Worm (Caenorhabditis elegans) whole organism, mixed stage, embryonic: ENCODE data around the gene C23H3.2.

Source experiments
- M03D4.4 ChIP-seq: sonication (generic microtip); optimal IDR thresholded peaks from 2 replicates; lab custom pipeline; 2017; ENCODE audit warnings: mild to moderate bottlenecking, missing genetic modification characterization, missing compliant biosample characterization
- bed-3 ChIP-seq: fragments of 200-800 bp; sonication (Bioruptor generic); optimal IDR thresholded peaks from 3 replicates; lab custom pipeline; 2018; ENCODE audit warnings: mild to moderate bottlenecking, missing genetic modification characterization, moderate library complexity, missing compliant biosample characterization
- blmp-1 ChIP-seq: fragments of 150-350 bp; optimal IDR thresholded peaks from 2 replicates; lab custom pipeline; 2014; ENCODE audit warnings: missing biosample characterization, missing genetic modification characterization
- ceh-39 ChIP-seq: fragments of 150-350 bp; optimal IDR thresholded peaks from 2 replicates; lab custom pipeline; 2014; ENCODE audit warnings: missing biosample characterization, missing genetic modification characterization
- ceh-43 ChIP-seq: fragments of 200-800 bp; sonication (Bioruptor generic); optimal IDR thresholded peaks from 2 replicates; lab custom pipeline; 2018; ENCODE audit warnings: mild to moderate bottlenecking, missing genetic modification characterization, moderate library complexity, missing compliant biosample characterization
- ceh-83 ChIP-seq: fragments of 200-800 bp; sonication (Bioruptor generic); optimal IDR thresholded peaks from 2 replicates; lab custom pipeline; 2018; ENCODE audit warnings: mild to moderate bottlenecking, missing genetic modification characterization, missing compliant biosample characterization
- ces-1 ChIP-seq: fragments of 150-350 bp; optimal IDR thresholded peaks from 2 replicates; lab custom pipeline; 2014; ENCODE audit warnings: missing biosample characterization, missing genetic modification reagents, missing genetic modification characterization
- cnd-1 ChIP-seq: fragments of 200-800 bp; sonication (Bioruptor generic); optimal IDR thresholded peaks from 2 replicates; lab custom pipeline; 2018; ENCODE audit warnings: mild to moderate bottlenecking, missing genetic modification characterization, missing compliant biosample characterization
- drap-1 ChIP-seq: fragments of 200-800 bp; sonication (Bioruptor generic); optimal IDR thresholded peaks from 3 replicates; lab custom pipeline; 2018; ENCODE audit warnings: mild to moderate bottlenecking, missing genetic modification characterization, missing compliant biosample characterization
- elt-1 ChIP-seq: sonication (generic microtip); optimal IDR thresholded peaks from 2 replicates; lab custom pipeline; 2017; ENCODE audit warnings: missing genetic modification characterization, mild to moderate bottlenecking, missing compliant biosample characterization, antibody characterized with exemption, moderate library complexity, borderline replicate concordance; ENCODE audit not compliant: insufficient read depth
- elt-3 ChIP-seq: fragments of 150-350 bp; optimal IDR thresholded peaks from 2 replicates; lab custom pipeline; 2014; ENCODE audit warnings: missing biosample characterization, missing genetic modification characterization
- flh-1 ChIP-seq: fragments of 200-800 bp; sonication (Bioruptor generic); optimal IDR thresholded peaks from 2 replicates; lab custom pipeline; 2018; ENCODE audit warnings: mild to moderate bottlenecking, missing genetic modification characterization, moderate library complexity, missing compliant biosample characterization
- ham-2 ChIP-seq: fragments of 200-800 bp; sonication (Bioruptor generic); optimal IDR thresholded peaks from 2 replicates; lab custom pipeline; 2018; ENCODE audit warnings: mild to moderate bottlenecking, missing genetic modification characterization, missing compliant biosample characterization
- hlh-1 ChIP-seq: fragments of 150-350 bp; optimal IDR thresholded peaks from 2 replicates; lab custom pipeline; 2014; ENCODE audit warnings: missing biosample characterization, missing genetic modification reagents, missing genetic modification characterization
- lin-13 ChIP-seq: fragments of 150-350 bp; optimal IDR thresholded peaks from 2 replicates; lab custom pipeline; 2014; ENCODE audit warnings: missing biosample characterization, missing genetic modification characterization
- lin-32 ChIP-seq: fragments of 200-800 bp; sonication (Bioruptor generic); optimal IDR thresholded peaks from 2 replicates; lab custom pipeline; 2018; ENCODE audit warnings: mild to moderate bottlenecking, missing genetic modification characterization, missing compliant biosample characterization
- lsy-2 ChIP-seq: fragments of 150-350 bp; optimal IDR thresholded peaks from 2 replicates; lab custom pipeline; 2014; ENCODE audit warnings: missing biosample characterization, missing genetic modification characterization
- mep-1 ChIP-seq: fragments of 150-350 bp; optimal IDR thresholded peaks from 2 replicates; lab custom pipeline; 2017; ENCODE audit warnings: missing biosample characterization, missing genetic modification reagents, missing genetic modification characterization, inconsistent platforms
- mls-2 ChIP-seq: sonication (generic microtip); optimal IDR thresholded peaks from 2 replicates; lab custom pipeline; 2016; ENCODE audit warnings: mild to moderate bottlenecking, missing genetic modification characterization, moderate library complexity, missing compliant biosample characterization
- nhr-12 ChIP-seq: fragments of 150-350 bp; optimal IDR thresholded peaks from 2 replicates; lab custom pipeline; 2014; ENCODE audit warnings: missing biosample characterization, missing genetic modification characterization
- nhr-237 ChIP-seq: fragments of 150-350 bp; optimal IDR thresholded peaks from 2 replicates; lab custom pipeline; 2014; ENCODE audit warnings: missing biosample characterization, missing genetic modification characterization
- nhr-28 ChIP-seq: fragments of 150-350 bp; optimal IDR thresholded peaks from 2 replicates; lab custom pipeline; 2014; ENCODE audit warnings: missing biosample characterization, missing genetic modification characterization
- nhr-76 ChIP-seq: sonication (generic microtip); optimal IDR thresholded peaks from 2 replicates; lab custom pipeline; 2017; ENCODE audit warnings: missing biosample characterization, missing genetic modification characterization
- sem-2 ChIP-seq: fragments of 200-800 bp; sonication (Bioruptor generic); optimal IDR thresholded peaks from 2 replicates; lab custom pipeline; 2018; ENCODE audit warnings: mild to moderate bottlenecking, missing genetic modification characterization, missing compliant biosample characterization
- snpc-4 ChIP-seq: fragments of 150-350 bp; optimal IDR thresholded peaks from 2 replicates; lab custom pipeline; 2014; ENCODE audit warnings: missing biosample characterization, missing genetic modification characterization
- sptf-1 ChIP-seq: sonication (generic microtip); optimal IDR thresholded peaks from 2 replicates; lab custom pipeline; 2017; ENCODE audit warnings: mild to moderate bottlenecking, missing genetic modification characterization, moderate library complexity, missing compliant biosample characterization
- unc-120 ChIP-seq: sonication (generic microtip); optimal IDR thresholded peaks from 2 replicates; lab custom pipeline; 2017; ENCODE audit warnings: missing genetic modification characterization, missing compliant biosample characterization; ENCODE audit not compliant: poor library complexity, severe bottlenecking
- unc-39 ChIP-seq: fragments of 150-350 bp; optimal IDR thresholded peaks from 2 replicates; lab custom pipeline; 2014; ENCODE audit warnings: missing biosample characterization, missing genetic modification characterization
- unc-62 ChIP-seq: fragments of 150-350 bp; optimal IDR thresholded peaks from 2 replicates; lab custom pipeline; 2014; ENCODE audit warnings: missing biosample characterization, missing genetic modification reagents, missing genetic modification characterization
- zip-8 ChIP-seq: fragments of 150-350 bp; optimal IDR thresholded peaks from 2 replicates; lab custom pipeline; 2014; ENCODE audit warnings: missing biosample characterization, missing genetic modification characterization
- ztf-11 ChIP-seq: fragments of 150-350 bp; optimal IDR thresholded peaks from 2 replicates; lab custom pipeline; 2014; ENCODE audit warnings: missing biosample characterization, missing genetic modification characterization

The C23H3.2 gene

ce11 chrII:66322-66721 is 5.2 kb downstream of the C23H3.2 start (continued):
- peak; percentile 64 for TF ChIP-seq mep-1 (tag; lab: Kevin White, UChicago)
- TF ChIP-seq drap-1 (GFP tag; lab: Kevin White, UChicago), result peak; percentile 47

- TF ChIP-seq sem-2 (GFP tag; lab: Kevin White, UChicago), result no peak
- TF ChIP-seq zip-8 (tag; lab: Kevin White, UChicago), result no peak
- TF ChIP-seq cnd-1, result no peak
- no peak for TF ChIP-seq lin-13 (tag; lab: Kevin White, UChicago)
- TF ChIP-seq M03D4.4 (tag; lab: Kevin White, UChicago), result no peak
- no peak for TF ChIP-seq flh-1 (GFP tag; lab: Kevin White, UChicago)
- TF ChIP-seq nhr-28 (tag; lab: Kevin White, UChicago), result no peak
- TF ChIP-seq ceh-83 (GFP tag; lab: Kevin White, UChicago), result no peak
- TF ChIP-seq nhr-237 (tag; lab: Kevin White, UChicago), result no peak
- TF ChIP-seq unc-62 (GFP tag; lab: Kevin White, UChicago), result no peak
These were observed 6.5 kb downstream of the C23H3.2 start for ce11 chrII:67663-68062.

- TF ChIP-seq lsy-2 (tag; lab: Kevin White, UChicago) (no peak), ztf-11 (tag; lab: Kevin White, UChicago) (no peak), nhr-76 (tag; lab: Kevin White, UChicago) (no peak), drap-1 (GFP tag; lab: Kevin White, UChicago) (no peak), M03D4.4 (tag; lab: Kevin White, UChicago) (no peak), ceh-83 (GFP tag; lab: Kevin White, UChicago) (no peak), mep-1 (tag; lab: Kevin White, UChicago) (no peak), mls-2 (no peak), ceh-43 (GFP tag; lab: Kevin White, UChicago) (no peak), sem-2 (GFP tag; lab: Kevin White, UChicago) (no peak), elt-1 (tag; lab: Kevin White, UChicago) (no peak), lin-32 (GFP tag; lab: Kevin White, UChicago) (no peak), elt-3 (no peak), unc-39 (tag; lab: Kevin White, UChicago) (no peak), flh-1 (GFP tag; lab: Kevin White, UChicago) (no peak), unc-120 (tag; lab: Kevin White, UChicago) (no peak)
These were observed 7.6 kb downstream of the C23H3.2 start for ce11 chrII:68757-69156.

- TF ChIP-seq nhr-76 (tag; lab: Kevin White, UChicago) (no peak), lin-13 (tag; lab: Kevin White, UChicago) (no peak), nhr-28 (tag; lab: Kevin White, UChicago) (no peak), unc-39 (tag; lab: Kevin White, UChicago) (no peak), ham-2 (GFP tag; lab: Kevin White, UChicago) (no peak), hlh-1 (tag; lab: Kevin White, UChicago) (no peak), bed-3 (GFP tag; lab: Kevin White, UChicago) (no peak), unc-120 (tag; lab: Kevin White, UChicago) (no peak), ztf-11 (tag; lab: Kevin White, UChicago) (no peak), nhr-12 (tag; lab: Kevin White, UChicago) (no peak), lsy-2 (tag; lab: Kevin White, UChicago) (no peak), drap-1 (GFP tag; lab: Kevin White, UChicago) (no peak)
These were observed 8.2 kb downstream of the C23H3.2 start, which contains the start of gene egl-26 for ce11 chrII:69354-69753. TSS of gene egl-26 (plus strand) at chrII:69654.

ce11 chrII:73329-73728 is 12.2 kb downstream of the C23H3.2 start:
- TF ChIP-seq ces-1 (GFP tag; lab: Kevin White, UChicago) (peak; percentile 97), sem-2 (GFP tag; lab: Kevin White, UChicago) (no peak), blmp-1 (tag; lab: Kevin White, UChicago) (no peak), lin-13 (tag; lab: Kevin White, UChicago) (no peak), unc-62 (GFP tag; lab: Kevin White, UChicago) (no peak)

ce11 chrII:73892-74291 is 12.8 kb downstream of the C23H3.2 start:
- peak; percentile 76 for TF ChIP-seq ces-1 (GFP tag; lab: Kevin White, UChicago)
- no peak for TF ChIP-seq zip-8 (tag; lab: Kevin White, UChicago)
- no peak for TF ChIP-seq unc-62 (GFP tag; lab: Kevin White, UChicago)
- TF ChIP-seq snpc-4 (tag; lab: Kevin White, UChicago), result no peak
- no peak for TF ChIP-seq ceh-43 (GFP tag; lab: Kevin White, UChicago)
- no peak for TF ChIP-seq sptf-1 (tag; lab: Kevin White, UChicago)
- TF ChIP-seq cnd-1, result no peak
- no peak for TF ChIP-seq ceh-39 (tag; lab: Kevin White, UChicago)
